Worm (Caenorhabditis elegans) whole organism, early embryonic: Measurements from ENCODE around the gene mpst-2.

Source experiments
- B0310.2 ChIP-seq: sonication (generic microtip); optimal IDR thresholded peaks from 2 replicates; lab custom pipeline; 2016; ENCODE audit warnings: mild to moderate bottlenecking, missing genetic modification characterization, missing compliant biosample characterization
- F13C5.2 ChIP-seq: sonication (generic microtip); optimal IDR thresholded peaks from 2 replicates; lab custom pipeline; 2017; ENCODE audit warnings: mild to moderate bottlenecking, missing genetic modification characterization, inconsistent platforms, missing compliant biosample characterization
- aly-1 ChIP-seq: sonication (generic microtip); optimal IDR thresholded peaks from 2 replicates; lab custom pipeline; 2016; ENCODE audit warnings: missing genetic modification characterization, missing compliant biosample characterization
- ama-1 ChIP-seq: fragments of 150-350 bp; optimal IDR thresholded peaks from 2 replicates; lab custom pipeline; 2014
- ceh-36 ChIP-seq: sonication (generic microtip); optimal IDR thresholded peaks from 2 replicates; lab custom pipeline; 2016; ENCODE audit warnings: missing genetic modification characterization, inconsistent platforms, missing compliant biosample characterization
- ets-7 ChIP-seq: sonication (generic microtip); optimal IDR thresholded peaks from 2 replicates; lab custom pipeline; 2016; ENCODE audit warnings: missing genotype, missing genetic modification characterization, missing compliant biosample characterization
- hmbx-1 ChIP-seq: sonication (generic microtip); optimal IDR thresholded peaks from 2 replicates; lab custom pipeline; 2016; ENCODE audit warnings: mild to moderate bottlenecking, missing genetic modification characterization, missing compliant biosample characterization
- hmg-4 ChIP-seq: fragments of 200-800 bp; sonication (Bioruptor generic); optimal IDR thresholded peaks from 2 replicates; lab custom pipeline; 2018; ENCODE audit warnings: mild to moderate bottlenecking, missing genetic modification characterization, missing compliant biosample characterization
- pes-1 ChIP-seq: fragments of 200-800 bp; sonication (Bioruptor generic); IDR thresholded peaks from 2 replicates; pipeline ENCODE4 v1.3.6; 2022; ENCODE audit warnings: missing genetic modification reagents, missing genetic modification characterization, missing compliant biosample characterization
- scrt-1 ChIP-seq: fragments of 200-800 bp; sonication (Bioruptor generic); IDR thresholded peaks from 2 replicates; pipeline ENCODE4 v1.3.6; 2022; ENCODE audit warnings: missing genetic modification characterization, missing compliant biosample characterization
- sea-1 ChIP-seq: fragments of 200-800 bp; sonication (Bioruptor generic); conservative IDR thresholded peaks from 2 replicates; pipeline ENCODE4 v1.3.6; 2022; ENCODE audit warnings: missing genetic modification characterization, missing compliant biosample characterization
- tbx-11 ChIP-seq: fragments of 200-800 bp; sonication (Bioruptor generic); IDR thresholded peaks from 2 replicates; pipeline ENCODE4 v1.3.6; 2022; ENCODE audit warnings: missing genetic modification characterization, missing compliant biosample characterization
- tbx-37 ChIP-seq: fragments of 200-800 bp; sonication (Bioruptor generic); conservative IDR thresholded peaks from 2 replicates; pipeline ENCODE4 v1.3.6; 2022; ENCODE audit warnings: missing genetic modification reagents, missing genetic modification characterization, missing compliant biosample characterization
- tra-4 ChIP-seq: sonication (generic microtip); optimal IDR thresholded peaks from 2 replicates; lab custom pipeline; 2017; ENCODE audit warnings: missing genetic modification characterization, missing compliant biosample characterization

ce11 chrV:14936587-14936986, 43.3 kb upstream of the mpst-2 start, which contains the start of gene C30G7.2:
- no peak for TF ChIP-seq scrt-1 (GFP tag; lab: Robert Waterston, UW)
- no peak for TF ChIP-seq sea-1 (GFP tag; lab: Robert Waterston, UW)
- TF ChIP-seq hmbx-1 (tag; lab: Kevin White, UChicago), result no peak
- no peak for TF ChIP-seq tbx-37 (GFP tag; lab: Robert Waterston, UW)
- no peak for TF ChIP-seq B0310.2
- no peak for TF ChIP-seq tra-4
- TF ChIP-seq hmg-4 (GFP tag; lab: Kevin White, UChicago), result no peak
- TF ChIP-seq ama-1 (lab: Kevin White, UChicago), result no peak
- no peak for TF ChIP-seq tbx-11
- no peak for TF ChIP-seq aly-1 (tag; lab: Kevin White, UChicago)
- TF ChIP-seq F13C5.2 (tag; lab: Kevin White, UChicago), result no peak
- TF ChIP-seq ceh-36, result no peak
- TF ChIP-seq pes-1 (GFP tag; lab: Robert Waterston, UW), result no peak
- TF ChIP-seq ets-7 (tag; lab: Kevin White, UChicago), result no peak
